Worm (Caenorhabditis elegans) whole organism, young adult: ENCODE measurements around the gene K07C11.7.
A peak's percentile ranks its signal among the peaks of the same experiment; 100 is the strongest.

Source experiments
- B0035.1 ChIP-seq: sonication (generic microtip); optimal IDR thresholded peaks from 2 replicates; lab custom pipeline; 2016; ENCODE audit warnings: missing genetic modification characterization, mild to moderate bottlenecking, missing compliant biosample characterization, missing genotype, missing genetic modification reagents
- D2030.7 ChIP-seq: fragments of 200-800 bp; sonication (Bioruptor generic); IDR thresholded peaks from 2 replicates; pipeline ENCODE4 v1.3.6; 2022; ENCODE audit warnings: missing genetic modification reagents, missing genetic modification characterization, missing compliant biosample characterization
- F10E7.11 ChIP-seq: sonication (generic microtip); optimal IDR thresholded peaks from 2 replicates; lab custom pipeline; 2017; ENCODE audit warnings: mild to moderate bottlenecking, missing genetic modification characterization, moderate library complexity, missing compliant biosample characterization
- F33H1.4 ChIP-seq: fragments of 200-800 bp; sonication (Bioruptor generic); IDR thresholded peaks from 2 replicates; pipeline ENCODE4 v1.3.6; 2022; ENCODE audit warnings: missing genetic modification reagents, missing genetic modification characterization, missing compliant biosample characterization
- F37B4.10 ChIP-seq: fragments of 200-800 bp; sonication (Bioruptor generic); IDR thresholded peaks from 2 replicates; pipeline ENCODE4 v1.3.6; 2022; ENCODE audit warnings: missing genetic modification characterization, missing compliant biosample characterization
- F39B2.1 ChIP-seq: fragments of 200-800 bp; sonication (Bioruptor generic); IDR thresholded peaks from 2 replicates; pipeline ENCODE4 v1.3.6; 2022; ENCODE audit warnings: missing genetic modification reagents, missing genetic modification characterization, missing compliant biosample characterization
- F49E8.2 ChIP-seq: sonication (generic microtip); optimal IDR thresholded peaks from 3 replicates; lab custom pipeline; 2017; ENCODE audit warnings: missing genetic modification characterization, mild to moderate bottlenecking, missing compliant biosample characterization, antibody characterized with exemption, moderate library complexity; ENCODE audit not compliant: insufficient read depth
- F52B5.7 ChIP-seq: sonication (generic microtip); optimal IDR thresholded peaks from 2 replicates; lab custom pipeline; 2016; ENCODE audit warnings: mild to moderate bottlenecking, missing genetic modification characterization, missing compliant biosample characterization
- F57A8.1 ChIP-seq: fragments of 200-800 bp; sonication (Bioruptor generic); optimal IDR thresholded peaks from 2 replicates; lab custom pipeline; 2018; ENCODE audit warnings: mild to moderate bottlenecking, missing genetic modification characterization, moderate library complexity, missing compliant biosample characterization
- F57C9.4 ChIP-seq: sonication (generic microtip); optimal IDR thresholded peaks from 2 replicates; lab custom pipeline; 2017; ENCODE audit warnings: mild to moderate bottlenecking, missing genetic modification characterization, missing compliant biosample characterization
- K12H6.12 ChIP-seq: fragments of 200-800 bp; sonication (Bioruptor generic); optimal IDR thresholded peaks from 2 replicates; lab custom pipeline; 2018; ENCODE audit warnings: mild to moderate bottlenecking, missing genetic modification characterization, missing compliant biosample characterization
- T07F8.4 ChIP-seq: sonication (generic microtip); optimal IDR thresholded peaks from 2 replicates; lab custom pipeline; 2016; ENCODE audit warnings: mild to moderate bottlenecking, missing genetic modification characterization, moderate library complexity, missing compliant biosample characterization
- Y53G8AR.9 ChIP-seq: fragments of 200-800 bp; sonication (Bioruptor generic); conservative IDR thresholded peaks from 2 replicates; pipeline ENCODE4 v1.3.6; 2022; ENCODE audit warnings: missing genetic modification reagents, missing genetic modification characterization, missing compliant biosample characterization
- Y56A3A.18 ChIP-seq: fragments of 200-800 bp; sonication (Bioruptor generic); IDR thresholded peaks from 2 replicates; pipeline ENCODE4 v1.3.6; 2022; ENCODE audit warnings: missing genetic modification reagents, missing genetic modification characterization, missing compliant biosample characterization
- Y67H2A.10 ChIP-seq: fragments of 200-800 bp; sonication (Bioruptor generic); conservative IDR thresholded peaks from 2 replicates; pipeline ENCODE4 v1.3.6; 2022; ENCODE audit warnings: missing genetic modification reagents, missing genetic modification characterization, missing compliant biosample characterization
- akir-1 ChIP-seq: fragments of 200-800 bp; sonication (Bioruptor generic); optimal IDR thresholded peaks from 2 replicates; lab custom pipeline; 2018; ENCODE audit warnings: mild to moderate bottlenecking, missing genetic modification characterization, moderate library complexity, missing compliant biosample characterization
- ama-1 ChIP-seq, 3 experiments: fragments of 150-350 bp in 1 of 3; sonication (generic microtip) in 2 of 3; optimal IDR thresholded peaks; 2 replicates each; lab custom pipeline; 2014 to 2018; ENCODE audit warnings: missing biosample characterization in 2 of 3, missing genetic modification characterization in 2 of 3, missing genetic modification reagents in 2 of 3
- attf-6 ChIP-seq: fragments of 200-800 bp; sonication (Bioruptor generic); IDR thresholded peaks from 2 replicates; pipeline ENCODE4 v1.3.6; 2022; ENCODE audit warnings: missing genetic modification reagents, missing genetic modification characterization, missing compliant biosample characterization
- ccch-3 ChIP-seq: fragments of 200-800 bp; sonication (Bioruptor generic); optimal IDR thresholded peaks from 2 replicates; lab custom pipeline; 2018; ENCODE audit warnings: mild to moderate bottlenecking, missing genetic modification characterization, missing compliant biosample characterization
- cebp-1 ChIP-seq, 2 experiments: fragments of 200-800 bp in 1 of 2; sonication (Bioruptor generic) in 1 of 2; sonication (generic microtip) in 1 of 2; IDR thresholded peaks in 1 of 2; optimal IDR thresholded peaks in 1 of 2; 2 replicates each; pipeline versions ENCODE4 v1.3.6 to Lab custom; 2017 to 2022; ENCODE audit warnings: missing compliant biosample characterization in 2 of 2, missing genetic modification characterization in 2 of 2, mild to moderate bottlenecking in 1 of 2, missing genetic modification reagents in 1 of 2, moderate library complexity in 1 of 2
- ceh-79 ChIP-seq: sonication (generic microtip); optimal IDR thresholded peaks from 2 replicates; lab custom pipeline; 2017; ENCODE audit warnings: mild to moderate bottlenecking, missing genetic modification characterization, missing compliant biosample characterization
- chd-7 ChIP-seq: sonication (generic microtip); optimal IDR thresholded peaks from 2 replicates; lab custom pipeline; 2016; ENCODE audit warnings: mild to moderate bottlenecking, missing genetic modification characterization, moderate library complexity, missing compliant biosample characterization
- die-1 ChIP-seq: sonication (generic microtip); optimal IDR thresholded peaks from 2 replicates; lab custom pipeline; 2016; ENCODE audit warnings: missing genotype, mild to moderate bottlenecking, missing genetic modification characterization, missing compliant biosample characterization
- dpff-1 ChIP-seq: sonication (generic microtip); optimal IDR thresholded peaks from 2 replicates; lab custom pipeline; 2017; ENCODE audit warnings: mild to moderate bottlenecking, missing genetic modification characterization, missing compliant biosample characterization
- egrh-3 ChIP-seq: fragments of 200-800 bp; sonication (Bioruptor generic); IDR thresholded peaks from 2 replicates; pipeline ENCODE4 v1.3.6; 2022; ENCODE audit warnings: missing genetic modification reagents, missing genetic modification characterization, missing compliant biosample characterization
- gei-17 ChIP-seq: fragments of 200-800 bp; sonication (Bioruptor generic); optimal IDR thresholded peaks from 2 replicates; lab custom pipeline; 2018; ENCODE audit warnings: mild to moderate bottlenecking, missing genetic modification characterization, missing compliant biosample characterization
- hlh-12 ChIP-seq: sonication (generic microtip); optimal IDR thresholded peaks from 2 replicates; lab custom pipeline; 2016; ENCODE audit warnings: missing genetic modification characterization, missing compliant biosample characterization
- hmg-1.2 ChIP-seq: fragments of 200-800 bp; sonication (Bioruptor generic); IDR thresholded peaks from 2 replicates; pipeline ENCODE4 v1.3.6; 2022; ENCODE audit warnings: missing genetic modification reagents, missing genetic modification characterization, missing compliant biosample characterization
- hsf-1 ChIP-seq: fragments of 200-800 bp; sonication (Bioruptor generic); IDR thresholded peaks from 2 replicates; pipeline ENCODE4 v1.3.6; 2022; ENCODE audit warnings: missing genetic modification reagents, missing genetic modification characterization, missing compliant biosample characterization
- lin-26 ChIP-seq: fragments of 200-800 bp; sonication (Bioruptor generic); IDR thresholded peaks from 2 replicates; pipeline ENCODE4 v1.3.6; 2022; ENCODE audit warnings: missing genetic modification reagents, missing genetic modification characterization, missing compliant biosample characterization
- lin-40 ChIP-seq: sonication (generic microtip); optimal IDR thresholded peaks from 2 replicates; lab custom pipeline; 2016; ENCODE audit warnings: missing genetic modification characterization, mild to moderate bottlenecking, missing compliant biosample characterization, missing genotype, missing genetic modification reagents
- mcd-1 ChIP-seq: fragments of 200-800 bp; sonication (Bioruptor generic); IDR thresholded peaks from 2 replicates; pipeline ENCODE4 v1.3.6; 2022; ENCODE audit warnings: missing genetic modification reagents, missing genetic modification characterization, missing compliant biosample characterization
- mes-4 ChIP-seq: sonication (generic microtip); optimal IDR thresholded peaks from 2 replicates; lab custom pipeline; 2016; ENCODE audit warnings: missing genotype, missing genetic modification characterization, missing compliant biosample characterization
- mxl-1 ChIP-seq: sonication (generic microtip); optimal IDR thresholded peaks from 2 replicates; lab custom pipeline; 2016; ENCODE audit warnings: missing genetic modification characterization, missing compliant biosample characterization
- nfyb-1 ChIP-seq: fragments of 200-800 bp; sonication (Bioruptor generic); IDR thresholded peaks from 2 replicates; pipeline ENCODE4 v1.3.6; 2022; ENCODE audit warnings: missing genetic modification reagents, missing genetic modification characterization, missing compliant biosample characterization
- nhr-120 ChIP-seq: fragments of 200-800 bp; sonication (Bioruptor generic); IDR thresholded peaks from 2 replicates; pipeline ENCODE4 v1.3.6; 2022; ENCODE audit warnings: missing genetic modification characterization, missing compliant biosample characterization
- nhr-90 ChIP-seq: sonication (generic microtip); optimal IDR thresholded peaks from 2 replicates; lab custom pipeline; 2016; ENCODE audit warnings: missing genotype, mild to moderate bottlenecking, missing genetic modification characterization, missing compliant biosample characterization
- snpc-1.3 ChIP-seq: sonication (generic microtip); optimal IDR thresholded peaks from 2 replicates; lab custom pipeline; 2017; ENCODE audit warnings: missing genetic modification characterization, mild to moderate bottlenecking, missing compliant biosample characterization, antibody characterized with exemption, moderate library complexity, missing genotype, missing genetic modification reagents; ENCODE audit not compliant: insufficient read depth
- snpc-3.4 ChIP-seq: sonication (generic microtip); optimal IDR thresholded peaks from 2 replicates; lab custom pipeline; 2017; ENCODE audit warnings: missing genetic modification characterization, mild to moderate bottlenecking, missing compliant biosample characterization, antibody characterized with exemption, moderate library complexity, missing genotype, missing genetic modification reagents
- snpc-4 ChIP-seq, 5 experiments: fragments of 150-350 bp in 1 of 5; sonication (generic microtip) in 4 of 5; optimal IDR thresholded peaks; 2 replicates each; lab custom pipeline; 2014 to 2018; ENCODE audit warnings: missing genetic modification characterization in 5 of 5, missing biosample characterization in 3 of 5, antibody characterized with exemption in 2 of 5, mild to moderate bottlenecking in 2 of 5, missing compliant biosample characterization in 2 of 5, missing genotype in 2 of 5, moderate library complexity in 2 of 5, missing genetic modification reagents in 1 of 5
- somi-1 ChIP-seq: fragments of 200-800 bp; sonication (Bioruptor generic); optimal IDR thresholded peaks from 2 replicates; lab custom pipeline; 2018; ENCODE audit warnings: mild to moderate bottlenecking, missing genetic modification characterization, missing compliant biosample characterization
- sptf-2 ChIP-seq: fragments of 200-800 bp; sonication (Bioruptor generic); optimal IDR thresholded peaks from 2 replicates; lab custom pipeline; 2018; ENCODE audit warnings: mild to moderate bottlenecking, missing genetic modification characterization, missing compliant biosample characterization
- tbp1 ChIP-seq: fragments of 200-800 bp; sonication (Bioruptor generic); optimal IDR thresholded peaks from 2 replicates; lab custom pipeline; 2018; ENCODE audit warnings: mild to moderate bottlenecking, missing genetic modification characterization, missing compliant biosample characterization
- tlf-1 ChIP-seq: fragments of 200-800 bp; sonication (Bioruptor generic); optimal IDR thresholded peaks from 2 replicates; lab custom pipeline; 2018; ENCODE audit warnings: mild to moderate bottlenecking, missing genetic modification characterization, missing compliant biosample characterization
- unc-130 ChIP-seq: sonication (generic microtip); optimal IDR thresholded peaks from 2 replicates; lab custom pipeline; 2016; ENCODE audit warnings: missing genetic modification reagents, missing genetic modification characterization, missing compliant biosample characterization
- ztf-18 ChIP-seq: sonication (generic microtip); optimal IDR thresholded peaks from 2 replicates; lab custom pipeline; 2016; ENCODE audit warnings: missing genotype, mild to moderate bottlenecking, missing genetic modification characterization, missing compliant biosample characterization

K07C11.7 gene

DNA sequence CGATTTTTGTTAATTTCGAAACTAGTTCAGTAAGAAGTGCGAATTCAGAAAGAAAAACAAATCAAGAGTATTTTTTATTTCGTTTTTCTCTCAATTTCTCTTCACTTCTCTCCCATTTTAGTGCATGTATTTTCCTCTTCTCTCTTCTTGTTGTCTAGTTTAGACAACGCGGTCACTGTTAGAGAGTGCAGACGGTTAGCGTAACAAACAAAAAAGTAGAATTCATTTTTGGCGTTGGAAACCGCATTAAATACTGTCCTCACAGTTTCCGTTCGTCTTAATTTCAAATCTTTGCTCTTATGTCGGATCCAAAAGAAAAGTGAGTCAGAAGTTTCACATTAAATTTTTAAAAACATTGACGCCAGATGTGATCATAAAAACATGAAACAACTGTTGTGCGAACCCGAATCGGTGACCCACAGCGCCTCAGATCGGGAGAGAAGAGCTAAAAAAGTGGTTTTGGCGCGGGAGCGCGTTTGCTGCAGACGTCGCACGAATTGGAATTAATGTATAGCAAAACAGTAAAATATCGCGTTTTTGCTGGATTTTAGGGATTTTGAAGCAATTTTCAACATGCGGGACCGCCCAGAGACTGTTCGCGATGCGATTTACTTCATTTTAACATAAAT is 34.7 kb downstream of the K07C11.7 start, which contains the start of gene srp-7 (continued):
- no peak for TF ChIP-seq snpc-3.4 (tag; lab: Kevin White, UChicago)
- TF ChIP-seq ceh-79, result no peak
- no peak for TF ChIP-seq mxl-1 (tag; lab: Kevin White, UChicago)
- no peak for TF ChIP-seq K12H6.12 (tag; lab: Kevin White, UChicago)
- no peak for TF ChIP-seq akir-1 (GFP tag; lab: Kevin White, UChicago)
- no peak for TF ChIP-seq F52B5.7
- TF ChIP-seq chd-7 (tag; lab: Kevin White, UChicago), result no peak
- TF ChIP-seq Y56A3A.18 (GFP tag; lab: Robert Waterston, UW), result no peak
- TF ChIP-seq lin-40, result peak; percentile 31
- peak; percentile 47; the same call in 1 of the 2 replicates for TF ChIP-seq D2030.7
- no peak for TF ChIP-seq snpc-4 (GFP tag; optimal IDR thresholded peaks at IDR 0.05; lab: Kevin White, UChicago)
- no peak for TF ChIP-seq snpc-4 (tag; optimal IDR thresholded peaks at IDR 0.05; lab: Kevin White, UChicago)
- TF ChIP-seq ama-1 (optimal IDR thresholded peaks at IDR 0.05; lab: Kevin White, UChicago), result no peak
- no peak for TF ChIP-seq ama-1 (GFP tag; optimal IDR thresholded peaks at IDR 0.05; lab: Kevin White, UChicago)
- peak; percentile 70; the same call in 1 of the 2 replicates for TF ChIP-seq hmg-1.2 (GFP tag; lab: Robert Waterston, UW)
- TF ChIP-seq B0035.1 (tag; lab: Kevin White, UChicago), result no peak
- peak; percentile 75 for TF ChIP-seq cebp-1 (GFP tag; IDR thresholded peaks at IDR 0.05; lab: Robert Waterston, UW)
- no peak for TF ChIP-seq cebp-1 (tag; optimal IDR thresholded peaks at IDR 0.05; lab: Kevin White, UChicago)
- no peak for TF ChIP-seq tbp1 (GFP tag; lab: Kevin White, UChicago)
- no peak for TF ChIP-seq snpc-1.3 (tag; lab: Kevin White, UChicago)
- no peak for TF ChIP-seq die-1 (tag; lab: Kevin White, UChicago)
- TF ChIP-seq gei-17 (GFP tag; lab: Kevin White, UChicago), result no peak
- no peak for TF ChIP-seq F39B2.1 (GFP tag; lab: Robert Waterston, UW)
- TF ChIP-seq unc-130, result no peak
- TF ChIP-seq F10E7.11 (tag; lab: Kevin White, UChicago), result no peak
- no peak for TF ChIP-seq F57A8.1 (GFP tag; lab: Kevin White, UChicago)
- TF ChIP-seq attf-6 (GFP tag; lab: Robert Waterston, UW), result no peak
- TF ChIP-seq sptf-2 (GFP tag; lab: Kevin White, UChicago), result no peak
- TF ChIP-seq ccch-3 (GFP tag; lab: Kevin White, UChicago), result no peak
- no peak for TF ChIP-seq Y53G8AR.9 (GFP tag; lab: Robert Waterston, UW)
- TF ChIP-seq hsf-1, result no peak
- TF ChIP-seq ztf-18, result no peak
- 0 out of 2 replicates have a peak, but pooled peaks have one; percentile 24 for TF ChIP-seq Y67H2A.10 (GFP tag; lab: Robert Waterston, UW)
- TF ChIP-seq nhr-120 (GFP tag; lab: Robert Waterston, UW), result no peak
- TF ChIP-seq F57C9.4 (tag; lab: Kevin White, UChicago), result no peak
- TF ChIP-seq hlh-12 (tag; lab: Kevin White, UChicago), result no peak
- no peak for TF ChIP-seq somi-1 (GFP tag; lab: Kevin White, UChicago)
- 0 out of 2 replicates have a peak, but pooled peaks have one; percentile 10 for TF ChIP-seq F33H1.4 (GFP tag; lab: Robert Waterston, UW)
- TF ChIP-seq egrh-3 (GFP tag; lab: Robert Waterston, UW), result peak; percentile 33; the same call in 1 of the 2 replicates
- TF ChIP-seq nhr-90, result no peak
- TF ChIP-seq F49E8.2 (tag; lab: Kevin White, UChicago), result no peak
- peak; percentile 84 for TF ChIP-seq mcd-1 (GFP tag; lab: Robert Waterston, UW)
- TF ChIP-seq dpff-1 (tag; lab: Kevin White, UChicago), result no peak
- peak; percentile 55; the same call in 1 of the 2 replicates for TF ChIP-seq lin-26 (GFP tag; lab: Robert Waterston, UW)
- TF ChIP-seq nfyb-1, result no peak
- TF ChIP-seq T07F8.4, result no peak
- TF ChIP-seq F37B4.10 (GFP tag; lab: Robert Waterston, UW), result no peak
- no peak for TF ChIP-seq tlf-1
- no peak for TF ChIP-seq mes-4 (tag; lab: Kevin White, UChicago)
